Fruit fly (Drosophila melanogaster): ENCODE measurements around the gene hb.

hb gene

DNA sequence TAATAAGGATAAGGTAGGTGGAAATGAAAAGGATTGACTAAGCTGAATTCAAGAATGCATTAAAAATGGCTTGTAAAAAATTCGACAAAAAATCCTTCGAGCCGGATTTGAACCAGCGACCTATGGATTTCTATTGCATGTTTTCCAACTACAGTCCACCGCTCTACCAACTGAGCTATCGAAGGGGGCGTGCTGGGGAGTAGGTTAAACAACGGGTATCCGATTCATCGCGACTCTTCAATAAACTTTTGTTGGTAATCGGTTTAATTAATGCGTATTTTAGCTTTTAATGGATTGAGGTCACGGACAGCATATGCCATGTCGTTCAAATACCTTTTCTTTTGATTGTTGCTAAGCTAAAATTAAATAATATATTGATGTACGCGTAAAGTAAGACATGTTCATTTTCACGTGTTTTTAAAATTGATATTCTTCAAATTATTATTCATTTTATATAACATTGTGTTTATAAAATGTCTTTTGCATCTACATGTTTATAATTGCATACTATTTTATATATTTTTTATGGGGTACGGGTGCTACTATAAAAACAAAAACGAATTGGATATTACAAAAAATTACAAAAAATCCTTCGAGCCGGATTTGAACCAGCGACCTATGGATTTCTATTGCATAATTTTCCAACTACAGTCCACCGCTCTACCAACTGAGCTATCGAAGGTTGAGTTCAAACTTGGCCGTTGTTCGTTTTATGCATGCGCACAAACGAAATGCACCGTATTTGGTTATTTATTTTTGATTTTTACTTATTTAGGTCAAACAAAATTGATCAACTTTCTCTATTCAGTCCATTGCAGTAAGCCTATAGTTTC lies 29.4 kb downstream of the hb start (continued):
- TF ChIP-seq Bgb (GFP tag; IDR thresholded peaks at IDR 0.05; ENCODE audit: partially characterized antibody) (peak; percentile 70), klu (GFP tag; IDR thresholded peaks at IDR 0.05) (no peak), pnt (GFP tag; optimal IDR thresholded peaks at IDR 0.05) (no peak), jumu (GFP tag; optimal IDR thresholded peaks at IDR 0.05) (no peak), CG14050 (GFP tag; IDR thresholded peaks at IDR 0.05) (no peak; the same call in 2 of the 3 replicates), Mad (GFP tag; optimal IDR thresholded peaks at IDR 0.05) (no peak), CG6654 (GFP tag; optimal IDR thresholded peaks at IDR 0.05) (no peak), dati (GFP tag; IDR thresholded peaks at IDR 0.05) (no peak), Tbp (GFP tag; optimal IDR thresholded peaks at IDR 0.05) (no peak), Sox102F (GFP tag; optimal IDR thresholded peaks at IDR 0.05) (no peak), CG34376 (GFP tag; optimal IDR thresholded peaks at IDR 0.05) (peak; percentile 72), trem (tag; optimal IDR thresholded peaks at IDR 0.05) (no peak), CG16863 (GFP tag; optimal IDR thresholded peaks at IDR 0.05) (no peak), otp (GFP tag; IDR thresholded peaks at IDR 0.05) (peak; percentile 30; the same call in 1 of the 3 replicates), ftz-f1 (GFP tag; optimal IDR thresholded peaks at IDR 0.05) (peak; percentile 69), tgo (GFP tag; IDR thresholded peaks at IDR 0.05) (no peak), az2 (GFP tag; optimal IDR thresholded peaks at IDR 0.05) (no peak), grau (tag; optimal IDR thresholded peaks at IDR 0.05) (no peak), Pdp1 (GFP tag; optimal IDR thresholded peaks at IDR 0.05) (peak in 1 of 2 experiments; percentile 96), hbn (GFP tag; IDR thresholded peaks at IDR 0.05; ENCODE audit: partially characterized antibody) (peak; percentile 37; the same call in 1 of the 2 replicates), CG13894 (tag; optimal IDR thresholded peaks at IDR 0.05) (no peak), sr (GFP tag; IDR thresholded peaks at IDR 0.05) (no peak), dmrt99B (tag; optimal IDR thresholded peaks at IDR 0.05) (no peak), gce (GFP tag; IDR thresholded peaks at IDR 0.05) (no peak), CG10431 (GFP tag; optimal IDR thresholded peaks at IDR 0.05) (no peak), CG2889 (GFP tag; IDR thresholded peaks at IDR 0.05) (no peak), CG17359 (tag; optimal IDR thresholded peaks at IDR 0.05) (no peak), sug (tag; optimal IDR thresholded peaks at IDR 0.05) (peak; percentile 40), CG3065 (GFP tag; optimal IDR thresholded peaks at IDR 0.05) (no peak), phol (tag; optimal IDR thresholded peaks at IDR 0.05) (no peak), Ptx1 (GFP tag; IDR thresholded peaks at IDR 0.05) (no peak), Atf6 (GFP tag; IDR thresholded peaks at IDR 0.05) (no peak), CG2120 (GFP tag; optimal IDR thresholded peaks at IDR 0.05) (no peak), gsb (GFP tag; IDR thresholded peaks at IDR 0.05) (no peak), CG17568 (GFP tag; optimal IDR thresholded peaks at IDR 0.05) (no peak), Dad (GFP tag; optimal IDR thresholded peaks at IDR 0.05) (no peak), sqz (GFP tag; optimal IDR thresholded peaks at IDR 0.05) (no peak), scrt (GFP tag; optimal IDR thresholded peaks at IDR 0.05) (no peak), CG8765 (GFP tag; IDR thresholded peaks at IDR 0.05) (no peak), Adf1 (GFP tag; IDR thresholded peaks at IDR 0.05) (no peak), CG7271 (tag; optimal IDR thresholded peaks at IDR 0.05) (no peak), Asciz (GFP tag; optimal IDR thresholded peaks at IDR 0.05) (no peak), ato (GFP tag; IDR thresholded peaks at IDR 0.05; ENCODE audit: partially characterized antibody) (peak; percentile 91), CG31365 (tag; optimal IDR thresholded peaks at IDR 0.05) (no peak), oc (tag; optimal IDR thresholded peaks at IDR 0.05) (no peak), CG8388 (GFP tag; optimal IDR thresholded peaks at IDR 0.05) (no peak), Hsf (GFP tag; optimal IDR thresholded peaks at IDR 0.05) (no peak), CG30020 (tag; optimal IDR thresholded peaks at IDR 0.05) (no peak), CG12299 (tag; optimal IDR thresholded peaks at IDR 0.05) (no peak), ATbp (GFP tag; optimal IDR thresholded peaks at IDR 0.05) (no peak)

Measured in whole organism, embryonic.